Fruit fly (Drosophila melanogaster) whole organism, embryonic: ENCODE measurements around the gene CG43796.

ENCODE experiments used
- ATbp ChIP-seq: fragments of 200-800 bp; sonication (Bioruptor generic); optimal IDR thresholded peaks from 2 replicates; lab custom pipeline; 2017; ENCODE audit warnings: missing biosample characterization, mild to moderate bottlenecking, missing genetic modification characterization, missing genetic modification reagents
- Asciz ChIP-seq: fragments of 200-800 bp; sonication (Bioruptor generic); optimal IDR thresholded peaks from 2 replicates; lab custom pipeline; 2017; ENCODE audit warnings: missing biosample characterization, mild to moderate bottlenecking, missing genetic modification characterization, missing genetic modification reagents
- CG10366 ChIP-seq: fragments of 200-800 bp; sonication (Bioruptor generic); IDR thresholded peaks from 2 replicates; pipeline ENCODE4 v1.3.6; 2022; ENCODE audit warnings: missing biosample characterization, missing genetic modification characterization
- CG11398 ChIP-seq: fragments of 200-800 bp; sonication (Bioruptor generic); optimal IDR thresholded peaks from 2 replicates; lab custom pipeline; 2016; ENCODE audit warnings: missing biosample characterization, missing genetic modification characterization
- CG11504 ChIP-seq: fragments of 200-800 bp; sonication (Bioruptor generic); optimal IDR thresholded peaks from 3 replicates; lab custom pipeline; 2019; ENCODE audit warnings: missing biosample characterization, mild to moderate bottlenecking, missing genetic modification characterization, moderate library complexity
- CG13296 ChIP-seq: fragments of 200-800 bp; sonication (Bioruptor generic); optimal IDR thresholded peaks from 3 replicates; lab custom pipeline; 2018; ENCODE audit warnings: missing biosample characterization, mild to moderate bottlenecking, missing genetic modification characterization
- CG14965 ChIP-seq: fragments of 200-800 bp; sonication (Bioruptor generic); optimal IDR thresholded peaks from 2 replicates; lab custom pipeline; 2016; ENCODE audit warnings: missing biosample characterization, missing genetic modification characterization, borderline replicate concordance
- CG15269 ChIP-seq: fragments of 200-800 bp; sonication (Bioruptor generic); optimal IDR thresholded peaks from 2 replicates; lab custom pipeline; 2018; ENCODE audit warnings: missing biosample characterization, mild to moderate bottlenecking, missing genetic modification characterization, moderate library complexity
- CG15601 ChIP-seq: fragments of 200-800 bp; sonication (Bioruptor generic); optimal IDR thresholded peaks from 3 replicates; lab custom pipeline; 2019; ENCODE audit warnings: missing biosample characterization, mild to moderate bottlenecking, missing genetic modification characterization, moderate library complexity
- CG17829 ChIP-seq: fragments of 200-800 bp; optimal IDR thresholded peaks from 2 replicates; lab custom pipeline; 2019; ENCODE audit warnings: missing biosample characterization, mild to moderate bottlenecking, missing genetic modification characterization, moderate library complexity
- CG18619 ChIP-seq: fragments of 200-800 bp; sonication (Bioruptor generic); optimal IDR thresholded peaks from 3 replicates; lab custom pipeline; 2017; ENCODE audit warnings: missing biosample characterization, mild to moderate bottlenecking, missing genetic modification characterization
- CG3281 ChIP-seq: fragments of 200-800 bp; sonication (Bioruptor generic); optimal IDR thresholded peaks from 3 replicates; lab custom pipeline; 2017; ENCODE audit warnings: missing biosample characterization, mild to moderate bottlenecking, missing genetic modification characterization
- CG5180 ChIP-seq: fragments of 200-800 bp; sonication (Bioruptor generic); optimal IDR thresholded peaks from 3 replicates; lab custom pipeline; 2017; ENCODE audit warnings: missing biosample characterization, missing genetic modification characterization, mild to moderate bottlenecking, moderate library complexity, missing genetic modification reagents
- CG6854 ChIP-seq: fragments of 200-800 bp; sonication (Bioruptor generic); optimal IDR thresholded peaks from 3 replicates; lab custom pipeline; 2017; ENCODE audit warnings: missing biosample characterization, mild to moderate bottlenecking, missing genetic modification characterization
- CG7556 ChIP-seq: fragments of 200-800 bp; sonication (Bioruptor generic); optimal IDR thresholded peaks from 2 replicates; lab custom pipeline; 2017; ENCODE audit warnings: missing biosample characterization, mild to moderate bottlenecking, missing genetic modification characterization
- CG8290 ChIP-seq, 3 experiments: fragments of 200-800 bp; sonication (Bioruptor generic); optimal IDR thresholded peaks; 2 replicates each; lab custom pipeline; 2016 to 2019; ENCODE audit warnings: missing biosample characterization in 3 of 3, missing genetic modification characterization in 3 of 3, mild to moderate bottlenecking in 2 of 3, moderate library complexity in 1 of 3
- Dad ChIP-seq: fragments of 200-800 bp; sonication (Bioruptor generic); optimal IDR thresholded peaks from 3 replicates; lab custom pipeline; 2016; ENCODE audit warnings: missing biosample characterization, missing genetic modification characterization
- Dek ChIP-seq: fragments of 200-800 bp; sonication (Bioruptor generic); optimal IDR thresholded peaks from 3 replicates; lab custom pipeline; 2019; ENCODE audit warnings: missing biosample characterization, mild to moderate bottlenecking, missing genetic modification characterization, moderate library complexity
- Drgx ChIP-seq: fragments of 200-800 bp; sonication (Bioruptor generic); IDR thresholded peaks from 2 replicates; pipeline ENCODE4 v1.3.6; 2022; ENCODE audit warnings: missing biosample characterization, missing genetic modification characterization
- Hey ChIP-seq: fragments of 200-800 bp; sonication (Bioruptor generic); optimal IDR thresholded peaks from 3 replicates; lab custom pipeline; 2018; ENCODE audit warnings: missing biosample characterization, mild to moderate bottlenecking, missing genetic modification characterization
- Hr78 ChIP-seq, 2 experiments: fragments of 200-800 bp in 1 of 2; fragments of >200 bp in 1 of 2; sonication (Bioruptor generic) in 1 of 2; optimal IDR thresholded peaks; 2 replicates each; lab custom pipeline; 2017 to 2019; ENCODE audit warnings: missing biosample characterization in 2 of 2, missing genetic modification characterization in 2 of 2, mild to moderate bottlenecking in 1 of 2, moderate library complexity in 1 of 2
- Med ChIP-seq: fragments of 200-800 bp; sonication (Bioruptor generic); peaks from one replicate; lab custom pipeline; 2016; ENCODE audit warnings: missing biosample characterization, missing genetic modification characterization, mild to moderate bottlenecking, inconsistent platforms, moderate library complexity
- Nf-YB ChIP-seq: fragments of 200-800 bp; sonication (Bioruptor generic); optimal IDR thresholded peaks from 3 replicates; lab custom pipeline; 2019; ENCODE audit warnings: missing biosample characterization, mild to moderate bottlenecking, missing genetic modification characterization, moderate library complexity
- Side ChIP-seq: fragments of 200-800 bp; sonication (Bioruptor generic); optimal IDR thresholded peaks from 2 replicates; lab custom pipeline; 2016; ENCODE audit warnings: missing biosample characterization, missing genetic modification characterization
- Sin3A ChIP-seq: fragments of >200 bp; optimal IDR thresholded peaks from 2 replicates; lab custom pipeline; 2018
- Sox102F ChIP-seq: fragments of 200-800 bp; sonication (Bioruptor generic); optimal IDR thresholded peaks from 2 replicates; lab custom pipeline; 2018; ENCODE audit warnings: missing biosample characterization, mild to moderate bottlenecking, missing genetic modification characterization, moderate library complexity
- al ChIP-seq: fragments of 200-800 bp; sonication (Bioruptor generic); IDR thresholded peaks from 2 replicates; pipeline ENCODE4 v1.3.6; 2022; ENCODE audit warnings: missing biosample characterization, missing genetic modification characterization
- ash1 ChIP-seq: fragments of 200-800 bp; sonication (Bioruptor generic); optimal IDR thresholded peaks from 2 replicates; lab custom pipeline; 2018; ENCODE audit warnings: missing biosample characterization, mild to moderate bottlenecking, missing genetic modification characterization
- br ChIP-seq: fragments of >200 bp; optimal IDR thresholded peaks from 2 replicates; lab custom pipeline; 2017
- cato ChIP-seq: fragments of 200-800 bp; sonication (Bioruptor generic); optimal IDR thresholded peaks from 2 replicates; lab custom pipeline; 2016; ENCODE audit warnings: missing biosample characterization, missing genetic modification characterization, borderline replicate concordance
- crol ChIP-seq: fragments of 200-800 bp; sonication (Bioruptor generic); IDR thresholded peaks from 2 replicates; pipeline ENCODE4 v1.3.6; 2022; ENCODE audit warnings: missing biosample characterization, missing genetic modification characterization
- dan ChIP-seq: fragments of 200-800 bp; sonication (Bioruptor generic); IDR thresholded peaks from 2 replicates; pipeline ENCODE4 v1.3.6; 2022; ENCODE audit warnings: missing biosample characterization, missing genetic modification characterization
- dati ChIP-seq: fragments of 200-800 bp; sonication (Bioruptor generic); IDR thresholded peaks from 2 replicates; pipeline ENCODE4 v1.3.6; 2022; ENCODE audit warnings: missing biosample characterization, missing genetic modification characterization
- dmrt99B ChIP-seq: fragments of 200-800 bp; sonication (Bioruptor generic); optimal IDR thresholded peaks from 2 replicates; lab custom pipeline; 2018; ENCODE audit warnings: missing biosample characterization, mild to moderate bottlenecking, missing genetic modification characterization, moderate library complexity
- en ChIP-seq: fragments of 200-800 bp; sonication (Bioruptor generic); optimal IDR thresholded peaks from 2 replicates; lab custom pipeline; 2016; ENCODE audit warnings: missing biosample characterization, missing genetic modification characterization
- eyg ChIP-seq: fragments of 200-800 bp; sonication (Bioruptor generic); optimal IDR thresholded peaks from 3 replicates; lab custom pipeline; 2016; ENCODE audit warnings: missing biosample characterization, missing genetic modification characterization
- grau ChIP-seq: fragments of 200-800 bp; optimal IDR thresholded peaks from 3 replicates; lab custom pipeline; 2019; ENCODE audit warnings: missing biosample characterization, mild to moderate bottlenecking, missing genetic modification characterization, moderate library complexity
- h ChIP-seq: fragments of >200 bp; optimal IDR thresholded peaks from 2 replicates; lab custom pipeline; 2017
- nerfin-2 ChIP-seq: fragments of 200-800 bp; sonication (Bioruptor generic); IDR thresholded peaks from 2 replicates; pipeline ENCODE4 v1.3.6; 2022; ENCODE audit warnings: missing biosample characterization, missing genetic modification characterization; ENCODE audit not compliant: partially characterized antibody
- org-1 ChIP-seq: fragments of 200-800 bp; sonication (Bioruptor generic); optimal IDR thresholded peaks from 2 replicates; lab custom pipeline; 2017; ENCODE audit warnings: missing biosample characterization, missing genetic modification characterization
- sc ChIP-seq, 3 experiments: fragments of >200 bp in 2 of 3; fragments of 200-800 bp in 1 of 3; sonication (Bioruptor generic) in 1 of 3; optimal IDR thresholded peaks; 2 replicates in 2 of 3; 3 replicates in 1 of 3; lab custom pipeline; 2017; ENCODE audit warnings: mild to moderate bottlenecking in 1 of 3, missing biosample characterization in 1 of 3, missing genetic modification characterization in 1 of 3, missing genetic modification reagents in 1 of 3
- schlank ChIP-seq: fragments of 200-800 bp; sonication (Bioruptor generic); optimal IDR thresholded peaks from 2 replicates; lab custom pipeline; 2018; ENCODE audit warnings: missing biosample characterization, mild to moderate bottlenecking, missing genetic modification characterization
- sens ChIP-seq: fragments of 200-800 bp; sonication (Bioruptor generic); peaks from one replicate; lab custom pipeline; 2016; ENCODE audit warnings: missing biosample characterization, missing genetic modification characterization
- seq ChIP-seq: fragments of 200-800 bp; sonication (Bioruptor generic); IDR thresholded peaks from 2 replicates; pipeline ENCODE4 v1.3.6; 2022; ENCODE audit warnings: missing biosample characterization, missing genetic modification characterization
- vnd ChIP-seq: fragments of 200-800 bp; sonication (Bioruptor generic); IDR thresholded peaks from 3 replicates; pipeline ENCODE4 v1.3.6; 2022; ENCODE audit warnings: missing biosample characterization, missing genetic modification characterization; ENCODE audit not compliant: partially characterized antibody

The CG43796 gene

dm6 chr2L:8464107-8464582 lies 18.0 kb upstream of the CG43796 start, which contains the start of gene prg (continued):
- TF ChIP-seq schlank (tag; lab: Kevin White, UChicago) (no peak), Hey (no peak), Sin3A (lab: Kevin White, UChicago) (no peak), sc (optimal IDR thresholded peaks at IDR 0.05; lab: Kevin White, UChicago) (no peak), sc (GFP tag; optimal IDR thresholded peaks at IDR 0.05; lab: Kevin White, UChicago) (peak; percentile 24), CG11398 (GFP tag; lab: Kevin White, UChicago) (peak; percentile 3), sens (GFP tag; lab: Kevin White, UChicago) (peak; percentile 97), nerfin-2 (GFP tag; lab: Robert Waterston, UW) (peak; percentile 94), Nf-YB (GFP tag; lab: Kevin White, UChicago) (peak; percentile 38), CG6854 (GFP tag; lab: Kevin White, UChicago) (peak; percentile 56), en (GFP tag; lab: Kevin White, UChicago) (peak; percentile 22), Asciz (peak; percentile 56), CG15269 (tag; lab: Kevin White, UChicago) (peak; percentile 68), dmrt99B (peak; percentile 77), cato (GFP tag; lab: Kevin White, UChicago) (peak; percentile 14), ash1 (GFP tag; lab: Kevin White, UChicago) (no peak), Hr78 (GFP tag; optimal IDR thresholded peaks at IDR 0.05; lab: Kevin White, UChicago) (peak in 1 of 2 experiments; percentile 34), Dek (tag; lab: Kevin White, UChicago) (peak; percentile 39), dan (GFP tag; lab: Robert Waterston, UW) (no peak)
- TF ChIP-seq, all 482 proteins: peak for 329

- no peak for TF ChIP-seq CG3281 (GFP tag; lab: Kevin White, UChicago)
- no peak for TF ChIP-seq dati (GFP tag; lab: Robert Waterston, UW)
- no peak for TF ChIP-seq Drgx (GFP tag; lab: Robert Waterston, UW)
- TF ChIP-seq CG5180 = peak; percentile 95
- no peak for TF ChIP-seq CG11504 (tag; lab: Kevin White, UChicago)
- no peak for TF ChIP-seq Dad (GFP tag; lab: Kevin White, UChicago)
- no peak for TF ChIP-seq CG10366 (GFP tag; lab: Robert Waterston, UW)
- TF ChIP-seq grau (tag; lab: Kevin White, UChicago) = peak; percentile 28
- TF ChIP-seq h = no peak
- TF ChIP-seq vnd (GFP tag; lab: Robert Waterston, UW) = no peak
- TF ChIP-seq org-1 (GFP tag; lab: Kevin White, UChicago) = no peak
- no peak for TF ChIP-seq CG14965 (GFP tag; lab: Kevin White, UChicago)
Observed at dm6 chr2L:8466643-8467042, 15.5 kb upstream of the CG43796 start, which contains the start of gene dachs. Gene dachs (plus strand): TSS chr2L:8466817.

- TF ChIP-seq Med (GFP tag; lab: Kevin White, UChicago) = peak; percentile 35
- no peak for TF ChIP-seq CG13296 (GFP tag; lab: Kevin White, UChicago)
- TF ChIP-seq, all 482 proteins: peak for 1
Observed at dm6 chr2L:8468929-8469681, 13.1 kb upstream of the CG43796 start.

dm6 chr2L:8471667-8472066 lies 10.5 kb upstream of the CG43796 start:
- TF ChIP-seq al (GFP tag; lab: Robert Waterston, UW) (no peak), CG15601 (tag; lab: Kevin White, UChicago) (no peak), seq (GFP tag; lab: Robert Waterston, UW) (no peak), CG8290 (GFP tag; optimal IDR thresholded peaks at IDR 0.05; lab: Kevin White, UChicago) (no peak), CG8290 (tag; optimal IDR thresholded peaks at IDR 0.05; lab: Kevin White, UChicago) (no peak), CG17829 (tag; lab: Kevin White, UChicago) (peak; percentile 64), CG7556 (no peak), Sox102F (GFP tag; lab: Kevin White, UChicago) (peak; percentile 36), br (lab: Kevin White, UChicago) (no peak), ATbp (GFP tag; lab: Kevin White, UChicago) (no peak), eyg (GFP tag; lab: Kevin White, UChicago) (no peak), Side (GFP tag; lab: Kevin White, UChicago) (no peak), crol (no peak), CG18619 (no peak)
